Worm (Caenorhabditis elegans): ENCODE data around the gene srd-36.

- TF ChIP-seq skn-1 (tag; optimal IDR thresholded peaks at IDR 0.05) (no peak), jun-1 (tag; optimal IDR thresholded peaks at IDR 0.05) (no peak), T26A8.4 (GFP tag; IDR thresholded peaks at IDR 0.05) (no peak), pqm-1 (tag; optimal IDR thresholded peaks at IDR 0.05) (peak; percentile 58), unc-62 (GFP tag; optimal IDR thresholded peaks at IDR 0.05 in 1 of 2) (peak in 1 of 2 experiments; percentile 23), unc-62 (tag; optimal IDR thresholded peaks at IDR 0.05) (no peak), daf-16 (GFP tag; optimal IDR thresholded peaks at IDR 0.05) (no peak), daf-16 (tag; optimal IDR thresholded peaks at IDR 0.05) (peak; percentile 65), dmd-6 (GFP tag; IDR thresholded peaks at IDR 0.05) (peak; percentile 62), ztf-7 (tag; optimal IDR thresholded peaks at IDR 0.05) (no peak), Y48G9A.11 (GFP tag; IDR thresholded peaks at IDR 0.05) (no peak), lin-13 (GFP tag; optimal IDR thresholded peaks at IDR 0.05) (no peak), unc-39 (tag; optimal IDR thresholded peaks at IDR 0.05) (no peak)
Measured at ce11 chrX:13341853-13342252, 47.3 kb upstream of the srd-36 start.

Data from whole organism, L4 larva.